Worm (Caenorhabditis elegans) whole organism, early embryonic: ENCODE data around the gene F14F9.8.

Source experiments
- B0310.2 ChIP-seq: sonication (generic microtip); optimal IDR thresholded peaks from 2 replicates; lab custom pipeline; 2016; ENCODE audit warnings: mild to moderate bottlenecking, missing genetic modification characterization, missing compliant biosample characterization
- F13C5.2 ChIP-seq: sonication (generic microtip); optimal IDR thresholded peaks from 2 replicates; lab custom pipeline; 2017; ENCODE audit warnings: mild to moderate bottlenecking, missing genetic modification characterization, inconsistent platforms, missing compliant biosample characterization
- aly-1 ChIP-seq: sonication (generic microtip); optimal IDR thresholded peaks from 2 replicates; lab custom pipeline; 2016; ENCODE audit warnings: missing genetic modification characterization, missing compliant biosample characterization
- ama-1 ChIP-seq: fragments of 150-350 bp; optimal IDR thresholded peaks from 2 replicates; lab custom pipeline; 2014
- ceh-13 ChIP-seq: fragments of 200-800 bp; sonication (Bioruptor generic); optimal IDR thresholded peaks from 2 replicates; lab custom pipeline; 2018; ENCODE audit warnings: mild to moderate bottlenecking, missing genetic modification characterization, missing compliant biosample characterization
- ceh-36 ChIP-seq: sonication (generic microtip); optimal IDR thresholded peaks from 2 replicates; lab custom pipeline; 2016; ENCODE audit warnings: missing genetic modification characterization, inconsistent platforms, missing compliant biosample characterization
- ets-7 ChIP-seq: sonication (generic microtip); optimal IDR thresholded peaks from 2 replicates; lab custom pipeline; 2016; ENCODE audit warnings: missing genotype, missing genetic modification characterization, missing compliant biosample characterization
- flt-1 ChIP-seq: fragments of 200-800 bp; sonication (Bioruptor generic); IDR thresholded peaks from 2 replicates; pipeline ENCODE4 v1.3.6; 2022; ENCODE audit warnings: missing genetic modification characterization, missing compliant biosample characterization
- hmbx-1 ChIP-seq: sonication (generic microtip); optimal IDR thresholded peaks from 2 replicates; lab custom pipeline; 2016; ENCODE audit warnings: mild to moderate bottlenecking, missing genetic modification characterization, missing compliant biosample characterization
- hmg-4 ChIP-seq: fragments of 200-800 bp; sonication (Bioruptor generic); optimal IDR thresholded peaks from 2 replicates; lab custom pipeline; 2018; ENCODE audit warnings: mild to moderate bottlenecking, missing genetic modification characterization, missing compliant biosample characterization
- hnd-1 ChIP-seq: sonication (generic microtip); optimal IDR thresholded peaks from 2 replicates; lab custom pipeline; 2016; ENCODE audit warnings: missing genetic modification characterization, missing compliant biosample characterization
- pes-1 ChIP-seq: fragments of 200-800 bp; sonication (Bioruptor generic); IDR thresholded peaks from 2 replicates; pipeline ENCODE4 v1.3.6; 2022; ENCODE audit warnings: missing genetic modification reagents, missing genetic modification characterization, missing compliant biosample characterization
- scrt-1 ChIP-seq: fragments of 200-800 bp; sonication (Bioruptor generic); IDR thresholded peaks from 2 replicates; pipeline ENCODE4 v1.3.6; 2022; ENCODE audit warnings: missing genetic modification characterization, missing compliant biosample characterization
- tbx-11 ChIP-seq: fragments of 200-800 bp; sonication (Bioruptor generic); IDR thresholded peaks from 2 replicates; pipeline ENCODE4 v1.3.6; 2022; ENCODE audit warnings: missing genetic modification characterization, missing compliant biosample characterization
- tbx-37 ChIP-seq: fragments of 200-800 bp; sonication (Bioruptor generic); conservative IDR thresholded peaks from 2 replicates; pipeline ENCODE4 v1.3.6; 2022; ENCODE audit warnings: missing genetic modification reagents, missing genetic modification characterization, missing compliant biosample characterization
- tra-4 ChIP-seq: sonication (generic microtip); optimal IDR thresholded peaks from 2 replicates; lab custom pipeline; 2017; ENCODE audit warnings: missing genetic modification characterization, missing compliant biosample characterization

The F14F9.8 gene

DNA sequence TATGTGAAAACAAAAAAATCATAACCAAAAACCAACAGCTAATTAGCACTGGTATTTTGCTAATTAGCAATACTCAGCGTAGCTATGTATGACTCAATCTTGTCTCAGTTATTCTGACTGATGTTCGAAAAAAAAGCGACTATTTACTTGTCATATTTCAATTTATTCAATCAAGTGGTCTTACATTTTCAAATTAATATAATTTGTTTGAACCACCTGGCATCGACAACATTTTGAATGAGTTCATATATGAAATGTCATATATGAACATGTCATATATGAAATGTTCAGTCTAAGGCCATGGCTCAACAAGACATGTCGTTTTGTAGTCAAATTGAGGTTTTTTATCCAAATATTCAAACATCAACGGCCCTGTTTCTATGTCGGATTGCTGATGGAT lies 35.3 kb downstream of the F14F9.8 start, which contains the start of gene srw-140:
Gene srw-140, plus strand, starts transcription at position 301 of the 400 bp plus-strand sequence.
- no peak for TF ChIP-seq ama-1
- TF ChIP-seq tra-4 (tag; lab: Kevin White, UChicago): no peak
- TF ChIP-seq hnd-1: no peak
- TF ChIP-seq scrt-1: no peak
- no peak for TF ChIP-seq tbx-11 (GFP tag; lab: Robert Waterston, UW)
- TF ChIP-seq ets-7 (tag; lab: Kevin White, UChicago): no peak
- no peak for TF ChIP-seq pes-1 (GFP tag; lab: Robert Waterston, UW)
- no peak for TF ChIP-seq aly-1 (tag; lab: Kevin White, UChicago)

ce11 chrV:5169586-5169985 lies 39.5 kb downstream of the F14F9.8 start, which contains the start of gene srt-64:
Gene srt-64, minus strand, starts transcription at chrV:5169686.
- TF ChIP-seq ceh-36 (tag; lab: Kevin White, UChicago) (no peak), ets-7 (tag; lab: Kevin White, UChicago) (no peak), scrt-1 (no peak), tbx-37 (GFP tag; lab: Robert Waterston, UW) (no peak), tra-4 (tag; lab: Kevin White, UChicago) (no peak), hmg-4 (GFP tag; lab: Kevin White, UChicago) (no peak), pes-1 (GFP tag; lab: Robert Waterston, UW) (no peak), hmbx-1 (tag; lab: Kevin White, UChicago) (no peak), B0310.2 (no peak), flt-1 (GFP tag; lab: Robert Waterston, UW) (no peak), ceh-13 (no peak), tbx-11 (GFP tag; lab: Robert Waterston, UW) (no peak), F13C5.2 (no peak)

DNA sequence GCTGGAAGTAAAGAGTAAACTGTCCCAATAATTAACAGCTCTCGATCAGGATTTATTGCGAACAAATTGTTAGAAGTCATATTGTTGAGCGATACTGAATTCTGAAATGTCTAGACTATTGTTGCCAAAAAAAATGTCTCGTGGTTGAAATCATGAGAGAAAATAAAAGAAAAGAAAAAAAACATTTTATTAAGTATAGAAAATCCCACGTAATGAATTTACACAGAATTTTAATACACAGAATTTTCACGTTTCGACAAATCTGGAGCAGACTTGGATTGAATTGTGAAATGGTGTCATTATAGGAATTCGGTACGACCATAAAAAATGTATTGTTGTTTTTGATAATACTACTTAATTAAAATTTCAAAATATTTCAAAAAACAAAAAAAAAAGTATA lies 42.7 kb downstream of the F14F9.8 start, which contains the start of gene srt-65:
Gene srt-65, minus strand, starts transcription at position 101 of the 400 bp plus-strand sequence.
- TF ChIP-seq ceh-36 (tag; lab: Kevin White, UChicago): no peak

DNA sequence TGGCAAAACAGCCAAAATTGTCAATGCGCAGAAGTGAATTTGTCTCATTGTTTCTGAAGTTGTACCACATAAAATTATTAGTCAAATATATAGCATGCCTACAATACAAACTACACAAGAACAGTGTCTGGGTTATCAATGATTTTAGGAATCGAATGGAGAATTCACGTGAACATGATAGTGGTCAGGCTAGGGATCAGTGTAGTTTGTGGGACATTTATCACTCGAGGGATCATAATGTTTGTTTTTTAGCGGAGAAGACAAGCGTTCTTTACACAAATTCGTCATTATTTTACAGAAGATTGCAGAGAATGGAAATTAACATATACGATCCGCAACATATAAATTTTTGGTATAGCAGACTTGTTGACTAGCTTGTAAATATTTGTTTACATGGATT lies 47.1 kb downstream of the F14F9.8 start, which contains the start of gene ugt-51:
Gene ugt-51, minus strand, starts transcription at position 101 of the 400 bp plus-strand sequence.
- TF ChIP-seq ceh-36 (tag; lab: Kevin White, UChicago) (no peak), tbx-11 (GFP tag; lab: Robert Waterston, UW) (no peak), tbx-37 (GFP tag; lab: Robert Waterston, UW) (no peak), F13C5.2 (no peak), scrt-1 (no peak), aly-1 (tag; lab: Kevin White, UChicago) (no peak), ama-1 (no peak), ets-7 (tag; lab: Kevin White, UChicago) (no peak), pes-1 (GFP tag; lab: Robert Waterston, UW) (no peak)

DNA sequence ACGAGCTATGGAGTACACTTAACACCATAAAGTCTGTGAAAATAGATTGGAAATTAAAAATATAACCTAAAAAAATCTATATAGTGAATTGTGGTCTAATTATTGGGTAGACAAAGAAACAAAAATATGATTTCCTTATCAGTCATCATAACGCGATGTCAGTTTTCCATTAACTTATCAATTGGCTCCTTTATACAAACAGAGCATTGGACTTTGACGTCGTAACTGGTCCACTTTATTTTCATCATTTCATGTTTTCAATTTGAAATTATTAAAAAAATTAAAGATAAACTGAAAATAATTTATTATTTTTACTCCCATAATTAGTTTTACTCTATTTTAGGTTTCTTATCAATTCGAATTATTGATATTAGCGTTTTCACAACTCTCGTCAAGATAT lies 47.9 kb downstream of the F14F9.8 start:
- no peak for TF ChIP-seq tra-4 (tag; lab: Kevin White, UChicago)
